Fruit fly (Drosophila melanogaster) whole organism, embryonic: Measurements from ENCODE around the gene fan.

Experiments
- C15 ChIP-seq: fragments of 200-800 bp; sonication (Bioruptor generic); IDR thresholded peaks from 3 replicates; pipeline ENCODE4 v1.3.6; 2022; ENCODE audit warnings: missing biosample characterization, missing genetic modification characterization
- CG10462 ChIP-seq: fragments of 200-800 bp; sonication (Bioruptor generic); optimal IDR thresholded peaks from 2 replicates; lab custom pipeline; 2016; ENCODE audit warnings: missing biosample characterization, missing genetic modification characterization
- CG11093 ChIP-seq: fragments of 200-800 bp; sonication (Bioruptor generic); IDR thresholded peaks from 3 replicates; pipeline ENCODE4 v1.3.6; 2022; ENCODE audit warnings: missing biosample characterization, missing genetic modification characterization
- CG11398 ChIP-seq: fragments of 200-800 bp; sonication (Bioruptor generic); optimal IDR thresholded peaks from 2 replicates; lab custom pipeline; 2016; ENCODE audit warnings: missing biosample characterization, missing genetic modification characterization
- CG13287 ChIP-seq: fragments of 200-800 bp; sonication (Bioruptor generic); IDR thresholded peaks from 2 replicates; pipeline ENCODE4 v1.3.6; 2022; ENCODE audit warnings: missing biosample characterization, missing genetic modification characterization; ENCODE audit not compliant: partially characterized antibody
- CG14050 ChIP-seq: fragments of 200-800 bp; sonication (Bioruptor generic); IDR thresholded peaks from 3 replicates; pipeline ENCODE4 v1.3.6; 2022; ENCODE audit warnings: missing biosample characterization, missing genetic modification characterization
- CG14965 ChIP-seq: fragments of 200-800 bp; sonication (Bioruptor generic); optimal IDR thresholded peaks from 2 replicates; lab custom pipeline; 2016; ENCODE audit warnings: missing biosample characterization, missing genetic modification characterization, borderline replicate concordance
- CG17361 ChIP-seq: fragments of 200-800 bp; sonication (Bioruptor generic); IDR thresholded peaks from 3 replicates; pipeline ENCODE4 v1.3.6; 2022; ENCODE audit warnings: missing biosample characterization, missing genetic modification characterization
- CG17385 ChIP-seq: fragments of 200-800 bp; sonication (Bioruptor generic); optimal IDR thresholded peaks from 3 replicates; lab custom pipeline; 2018; ENCODE audit warnings: missing biosample characterization, mild to moderate bottlenecking, missing genetic modification characterization
- CG1832 ChIP-seq: fragments of 200-800 bp; sonication (Bioruptor generic); optimal IDR thresholded peaks from 2 replicates; lab custom pipeline; 2017; ENCODE audit warnings: missing biosample characterization, mild to moderate bottlenecking, missing genetic modification characterization, inconsistent platforms
- CG3995 ChIP-seq: fragments of 200-800 bp; sonication (Bioruptor generic); optimal IDR thresholded peaks from 3 replicates; lab custom pipeline; 2016; ENCODE audit warnings: missing biosample characterization, missing genetic modification characterization
- CG4617 ChIP-seq: fragments of 200-800 bp; sonication (Bioruptor generic); optimal IDR thresholded peaks from 3 replicates; lab custom pipeline; 2016; ENCODE audit warnings: missing biosample characterization, missing genetic modification characterization, borderline replicate concordance
- CG4854 ChIP-seq: fragments of 200-800 bp; sonication (Bioruptor generic); optimal IDR thresholded peaks from 2 replicates; lab custom pipeline; 2016; ENCODE audit warnings: missing biosample characterization, missing genetic modification characterization, inconsistent platforms
- CG6254 ChIP-seq: fragments of 200-800 bp; sonication (Bioruptor generic); optimal IDR thresholded peaks from 3 replicates; lab custom pipeline; 2017; ENCODE audit warnings: mild to moderate bottlenecking, missing biosample characterization, missing genetic modification reagents, missing genetic modification characterization
- CG6813 ChIP-seq: fragments of 200-800 bp; sonication (Bioruptor generic); optimal IDR thresholded peaks from 2 replicates; lab custom pipeline; 2017; ENCODE audit warnings: missing biosample characterization, missing genetic modification characterization, mild to moderate bottlenecking, moderate library complexity, missing genetic modification reagents
- CG7745 ChIP-seq: fragments of 200-800 bp; sonication (Bioruptor generic); optimal IDR thresholded peaks from 2 replicates; lab custom pipeline; 2018; ENCODE audit warnings: missing biosample characterization, mild to moderate bottlenecking, missing genetic modification characterization, moderate library complexity
- CG8765 ChIP-seq: fragments of 200-800 bp; sonication (Bioruptor generic); IDR thresholded peaks from 2 replicates; pipeline ENCODE4 v1.3.6; 2022; ENCODE audit warnings: missing biosample characterization, missing genetic modification characterization
- CG9876 ChIP-seq: fragments of 200-800 bp; sonication (Bioruptor generic); optimal IDR thresholded peaks from 2 replicates; lab custom pipeline; 2016; ENCODE audit warnings: missing biosample characterization, missing genetic modification characterization
- CrebB ChIP-seq: fragments of 200-800 bp; sonication (Bioruptor generic); optimal IDR thresholded peaks from 3 replicates; lab custom pipeline; 2018; ENCODE audit warnings: missing biosample characterization, mild to moderate bottlenecking, missing genetic modification characterization
- Dad ChIP-seq: fragments of 200-800 bp; sonication (Bioruptor generic); optimal IDR thresholded peaks from 3 replicates; lab custom pipeline; 2016; ENCODE audit warnings: missing biosample characterization, missing genetic modification characterization
- Dip3 ChIP-seq: fragments of 200-800 bp; sonication (Bioruptor generic); optimal IDR thresholded peaks from 3 replicates; lab custom pipeline; 2016; ENCODE audit warnings: missing biosample characterization, missing genetic modification characterization
- Dll ChIP-seq: fragments of 200-800 bp; sonication (Bioruptor generic); IDR thresholded peaks from 4 replicates; pipeline ENCODE4 v1.3.6; 2022; ENCODE audit warnings: missing biosample characterization, missing genetic modification characterization; ENCODE audit not compliant: partially characterized antibody
- E2f1 ChIP-seq: fragments of 200-800 bp; sonication (Bioruptor generic); IDR thresholded peaks from 2 replicates; pipeline ENCODE4 v1.3.6; 2022; ENCODE audit warnings: missing biosample characterization, missing genetic modification characterization
- Elba2 ChIP-seq: fragments of 200-800 bp; sonication (Bioruptor generic); optimal IDR thresholded peaks from 3 replicates; lab custom pipeline; 2016; ENCODE audit warnings: missing biosample characterization, missing genetic modification characterization
- H2.0 ChIP-seq: fragments of 200-800 bp; sonication (Bioruptor generic); IDR thresholded peaks from 2 replicates; pipeline ENCODE4 v1.3.6; 2022; ENCODE audit warnings: missing biosample characterization, missing genetic modification characterization
- Hr39 ChIP-seq: fragments of >200 bp; optimal IDR thresholded peaks from 2 replicates; lab custom pipeline; 2017
- Lhr ChIP-seq: fragments of 200-800 bp; sonication (Bioruptor generic); optimal IDR thresholded peaks from 3 replicates; lab custom pipeline; 2017; ENCODE audit warnings: mild to moderate bottlenecking, missing biosample characterization, missing genetic modification reagents, missing genetic modification characterization
- NfI ChIP-seq: fragments of 200-800 bp; sonication (Bioruptor generic); optimal IDR thresholded peaks from 3 replicates; lab custom pipeline; 2018; ENCODE audit warnings: missing biosample characterization, mild to moderate bottlenecking, missing genetic modification characterization, moderate library complexity
- Rfx ChIP-seq: fragments of 200-800 bp; sonication (Bioruptor generic); IDR thresholded peaks from 2 replicates; pipeline ENCODE4 v1.3.6; 2022; ENCODE audit warnings: missing biosample characterization, missing genetic modification characterization
- Rx ChIP-seq: fragments of 200-800 bp; sonication (Bioruptor generic); IDR thresholded peaks from 2 replicates; pipeline ENCODE4 v1.3.6; 2022; ENCODE audit warnings: missing biosample characterization, missing genetic modification characterization
- Scr ChIP-seq: fragments of 200-800 bp; sonication (Bioruptor generic); IDR thresholded peaks from 2 replicates; pipeline ENCODE4 v1.3.6; 2022; ENCODE audit warnings: missing biosample characterization, missing genetic modification characterization; ENCODE audit not compliant: partially characterized antibody
- Tbp ChIP-seq: fragments of >200 bp; optimal IDR thresholded peaks from 2 replicates; lab custom pipeline; 2018; ENCODE audit warnings: missing biosample characterization, missing genetic modification characterization
- Xrp1 ChIP-seq: fragments of 200-800 bp; sonication (Bioruptor generic); IDR thresholded peaks from 2 replicates; pipeline ENCODE4 v1.3.6; 2022; ENCODE audit warnings: missing biosample characterization, missing genetic modification characterization
- ap ChIP-seq: fragments of 200-800 bp; sonication (Bioruptor generic); IDR thresholded peaks from 2 replicates; pipeline ENCODE4 v1.3.6; 2022; ENCODE audit warnings: missing biosample characterization, missing genetic modification characterization
- ara ChIP-seq: fragments of 200-800 bp; sonication (Bioruptor generic); IDR thresholded peaks from 2 replicates; pipeline ENCODE4 v1.3.6; 2022; ENCODE audit warnings: missing biosample characterization, missing genetic modification characterization
- bbx ChIP-seq: fragments of 200-800 bp; sonication (Bioruptor generic); IDR thresholded peaks from 2 replicates; pipeline ENCODE4 v1.3.6; 2022; ENCODE audit warnings: missing biosample characterization, missing genetic modification characterization; ENCODE audit not compliant: partially characterized antibody
- btn ChIP-seq: fragments of 200-800 bp; sonication (Bioruptor generic); optimal IDR thresholded peaks from 2 replicates; lab custom pipeline; 2016; ENCODE audit warnings: missing biosample characterization, missing genetic modification characterization
- dimm ChIP-seq: fragments of 200-800 bp; sonication (Bioruptor generic); IDR thresholded peaks from 2 replicates; pipeline ENCODE4 v1.3.6; 2022; ENCODE audit warnings: missing biosample characterization, missing genetic modification characterization
- dpn ChIP-seq, 2 experiments: fragments of 200-800 bp; sonication (Bioruptor generic); optimal IDR thresholded peaks; 3 replicates each; lab custom pipeline; 2016; ENCODE audit warnings: missing biosample characterization in 2 of 2, missing genetic modification characterization in 2 of 2
- emc ChIP-seq: fragments of 200-800 bp; sonication (Bioruptor generic); optimal IDR thresholded peaks from 2 replicates; lab custom pipeline; 2016; ENCODE audit warnings: missing biosample characterization, missing genetic modification characterization
- eyg ChIP-seq: fragments of 200-800 bp; sonication (Bioruptor generic); optimal IDR thresholded peaks from 3 replicates; lab custom pipeline; 2016; ENCODE audit warnings: missing biosample characterization, missing genetic modification characterization
- gce ChIP-seq: fragments of 200-800 bp; sonication (Bioruptor generic); IDR thresholded peaks from 3 replicates; pipeline ENCODE4 v1.3.6; 2022; ENCODE audit warnings: missing biosample characterization, missing genetic modification characterization
- lmd ChIP-seq: fragments of 200-800 bp; sonication (Bioruptor generic); IDR thresholded peaks from 2 replicates; pipeline ENCODE4 v1.3.6; 2022; ENCODE audit warnings: missing biosample characterization, missing genetic modification characterization
- nom ChIP-seq: fragments of 200-800 bp; sonication (Bioruptor generic); optimal IDR thresholded peaks from 2 replicates; lab custom pipeline; 2017; ENCODE audit warnings: missing biosample characterization, missing genetic modification characterization, mild to moderate bottlenecking, moderate library complexity, missing genetic modification reagents
- pfk ChIP-seq: fragments of 200-800 bp; sonication (Bioruptor generic); optimal IDR thresholded peaks from 2 replicates; lab custom pipeline; 2018; ENCODE audit warnings: missing biosample characterization, mild to moderate bottlenecking, missing genetic modification characterization, moderate library complexity
- phol ChIP-seq: fragments of 200-800 bp; sonication (Bioruptor generic); optimal IDR thresholded peaks from 3 replicates; lab custom pipeline; 2018; ENCODE audit warnings: missing biosample characterization, mild to moderate bottlenecking, missing genetic modification characterization, moderate library complexity
- sd ChIP-seq: fragments of 200-800 bp; sonication (Bioruptor generic); optimal IDR thresholded peaks from 3 replicates; lab custom pipeline; 2018; ENCODE audit warnings: missing biosample characterization, mild to moderate bottlenecking, missing genetic modification characterization, moderate library complexity
- sisA ChIP-seq: fragments of 200-800 bp; sonication (Bioruptor generic); IDR thresholded peaks from 2 replicates; pipeline ENCODE4 v1.3.6; 2022; ENCODE audit warnings: missing biosample characterization, missing genetic modification characterization
- so ChIP-seq: fragments of 200-800 bp; sonication (Bioruptor generic); IDR thresholded peaks from 3 replicates; pipeline ENCODE4 v1.3.6; 2022; ENCODE audit warnings: missing biosample characterization, missing genetic modification characterization
- vfl ChIP-seq: fragments of 200-800 bp; sonication (Bioruptor generic); optimal IDR thresholded peaks from 2 replicates; lab custom pipeline; 2016; ENCODE audit warnings: missing biosample characterization, missing genetic modification characterization

The fan gene

DNA sequence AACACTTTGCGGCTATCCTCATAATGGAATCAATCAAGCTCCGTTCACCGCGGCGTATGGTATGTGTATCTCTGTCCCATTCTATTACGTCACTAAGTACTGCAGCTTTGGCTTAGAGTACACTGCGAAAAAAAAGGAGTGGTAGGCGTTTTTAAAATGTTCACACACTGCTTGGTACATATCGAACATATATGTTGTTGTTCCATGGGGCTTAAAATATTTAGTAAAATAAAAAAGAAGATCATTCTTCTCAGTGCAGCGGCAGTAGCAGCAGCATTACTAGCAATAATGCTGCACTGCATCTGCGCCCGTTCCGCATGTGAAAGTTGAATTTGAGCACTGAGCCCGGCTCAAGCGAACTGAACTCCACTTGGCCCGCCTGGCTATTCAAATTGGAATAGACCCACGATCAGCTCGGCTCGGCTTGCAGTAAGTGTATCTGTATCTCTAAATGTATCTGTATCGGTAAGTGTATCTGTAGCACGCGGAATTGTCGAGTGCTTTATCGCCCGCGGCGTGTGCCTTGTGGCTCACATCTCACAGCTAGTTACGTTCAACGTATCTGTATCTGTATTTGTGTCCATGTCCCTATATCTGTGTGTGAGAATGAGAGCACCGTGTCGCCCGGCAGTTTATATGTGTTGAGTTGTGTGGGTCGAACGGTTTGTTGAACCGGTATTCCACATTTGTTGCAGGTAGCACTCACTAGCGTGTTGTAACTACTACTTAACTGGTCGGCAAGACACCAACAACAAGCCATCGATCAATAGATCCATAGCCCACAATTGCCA is 44.5 kb downstream of the fan start (continued):
- no peak for TF ChIP-seq Dip3 (GFP tag; lab: Kevin White, UChicago)
- TF ChIP-seq CG11093 (GFP tag; lab: Robert Waterston, UW), result peak; percentile 26; the same call in 1 of the 3 replicates
- TF ChIP-seq sisA, result peak; percentile 68
- TF ChIP-seq CG13287 (GFP tag; lab: Robert Waterston, UW), result no peak
- TF ChIP-seq Dad (GFP tag; lab: Kevin White, UChicago), result peak; percentile 23
- peak; percentile 69 for TF ChIP-seq phol (tag; lab: Kevin White, UChicago)
- TF ChIP-seq CG3995 (GFP tag; lab: Kevin White, UChicago), result no peak
- no peak for TF ChIP-seq sd (tag; lab: Kevin White, UChicago)
- peak; percentile 47; the same call in 1 of the 2 replicates for TF ChIP-seq Xrp1 (GFP tag; lab: Robert Waterston, UW)
- TF ChIP-seq Rx (GFP tag; lab: Robert Waterston, UW), result peak; percentile 58
- TF ChIP-seq E2f1 (GFP tag; lab: Robert Waterston, UW), result no peak
- no peak for TF ChIP-seq dimm (GFP tag; lab: Robert Waterston, UW)
- TF ChIP-seq CG14050 (GFP tag; lab: Robert Waterston, UW), result peak; percentile 57
- TF ChIP-seq Lhr (GFP tag; lab: Kevin White, UChicago), result peak; percentile 8
- TF ChIP-seq CG1832 (GFP tag; lab: Kevin White, UChicago), result no peak
- peak; percentile 22; the same call in 1 of the 2 replicates for TF ChIP-seq Rfx
- TF ChIP-seq CG6254 (GFP tag; lab: Kevin White, UChicago), result peak; percentile 16
- no peak for TF ChIP-seq emc
- TF ChIP-seq btn, result peak; percentile 36
- TF ChIP-seq CG7745 (tag; lab: Kevin White, UChicago), result no peak
- peak; percentile 59 for TF ChIP-seq lmd
- TF ChIP-seq CG8765 (GFP tag; lab: Robert Waterston, UW), result no peak
- TF ChIP-seq CG17385 (GFP tag; lab: Kevin White, UChicago), result peak; percentile 66
- peak; percentile 3 for TF ChIP-seq CG4854 (GFP tag; lab: Kevin White, UChicago)
- no peak for TF ChIP-seq pfk (GFP tag; lab: Kevin White, UChicago)
- TF ChIP-seq CG17361 (GFP tag; lab: Robert Waterston, UW), result 0 out of 3 replicates have a peak, but pooled peaks have one; percentile 29
- no peak for TF ChIP-seq bbx (GFP tag; lab: Robert Waterston, UW)
- TF ChIP-seq NfI (GFP tag; lab: Kevin White, UChicago), result peak; percentile 57
- TF ChIP-seq vfl (GFP tag; lab: Kevin White, UChicago), result no peak
- no peak for TF ChIP-seq nom
- TF ChIP-seq CrebB (tag; lab: Kevin White, UChicago), result no peak
- TF ChIP-seq Hr39, result no peak
- no peak for TF ChIP-seq Dll (GFP tag; lab: Robert Waterston, UW)
- no peak for TF ChIP-seq Elba2 (GFP tag; lab: Kevin White, UChicago)
- peak; percentile 32; the same call in 1 of the 3 replicates for TF ChIP-seq gce (GFP tag; lab: Robert Waterston, UW)
- TF ChIP-seq CG6813 (GFP tag; lab: Kevin White, UChicago), result peak; percentile 41
- peak; percentile 65; the same call in 1 of the 3 replicates for TF ChIP-seq so (GFP tag; lab: Robert Waterston, UW)
- TF ChIP-seq H2.0, result peak; percentile 72; the same call in 1 of the 2 replicates
- peak; percentile 19 for TF ChIP-seq CG10462
- TF ChIP-seq CG11398, result no peak
- no peak for TF ChIP-seq CG9876 (GFP tag; lab: Kevin White, UChicago)
- peak; percentile 36 to 51 for TF ChIP-seq dpn (GFP tag; optimal IDR thresholded peaks at IDR 0.05; lab: Kevin White, UChicago)
- TF ChIP-seq Tbp (GFP tag; lab: Kevin White, UChicago), result no peak
- peak; percentile 12 for TF ChIP-seq CG4617 (GFP tag; lab: Kevin White, UChicago)
- no peak for TF ChIP-seq CG14965 (GFP tag; lab: Kevin White, UChicago)
- TF ChIP-seq ap (GFP tag; lab: Robert Waterston, UW), result peak; percentile 49; the same call in 1 of the 2 replicates
- no peak for TF ChIP-seq C15 (GFP tag; lab: Robert Waterston, UW)
- no peak for TF ChIP-seq eyg (GFP tag; lab: Kevin White, UChicago)
- no peak for TF ChIP-seq Scr (GFP tag; lab: Robert Waterston, UW)
- peak; percentile 29; the same call in 1 of the 2 replicates for TF ChIP-seq ara
